Worm (Caenorhabditis elegans): Measurements from ENCODE around the gene emc-5.

DNA sequence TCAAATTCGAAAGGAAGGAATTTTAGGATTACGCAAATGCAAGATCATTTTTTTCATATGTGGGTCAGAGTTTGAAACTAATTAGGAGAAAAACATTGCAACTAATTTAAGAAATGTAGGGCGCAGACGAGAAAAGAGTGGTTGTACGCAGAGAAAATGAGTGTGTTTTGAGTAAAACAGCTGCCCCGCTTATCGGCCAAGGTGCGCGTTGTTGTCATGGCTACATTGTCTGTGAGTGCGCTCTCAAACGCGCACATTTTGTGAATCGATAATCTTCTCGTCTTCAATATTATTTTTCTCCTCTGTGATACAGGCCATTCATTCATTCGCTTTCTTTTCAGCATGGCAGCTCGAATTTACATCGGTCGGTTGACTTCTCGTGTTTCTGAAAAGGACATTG is 42.9 kb upstream of the emc-5 start:
- TF ChIP-seq gei-17 (GFP tag; optimal IDR thresholded peaks at IDR 0.05) (no peak), C06A6.2 (GFP tag; conservative IDR thresholded peaks at IDR 0.05) (no peak), ama-1 (optimal IDR thresholded peaks at IDR 0.05) (no peak), ama-1 (GFP tag; optimal IDR thresholded peaks at IDR 0.05) (no peak), ztf-3 (GFP tag; optimal IDR thresholded peaks at IDR 0.05) (no peak), ztf-18 (tag; optimal IDR thresholded peaks at IDR 0.05) (no peak), lir-1 (GFP tag; conservative IDR thresholded peaks at IDR 0.05) (no peak)

All from whole organism, young adult.